Fruit fly (Drosophila melanogaster) Kc167 (cell line): ENCODE measurements around the gene CG31464.

ENCODE experiments used
- Myc ChIP-seq: fragments of >200 bp; optimal IDR thresholded peaks from 2 replicates; lab custom pipeline; 2017; ENCODE audit warnings: missing external identifiers
- h ChIP-seq: fragments of >200 bp; optimal IDR thresholded peaks from 3 replicates; lab custom pipeline; 2018; ENCODE audit warnings: missing external identifiers

DNA sequence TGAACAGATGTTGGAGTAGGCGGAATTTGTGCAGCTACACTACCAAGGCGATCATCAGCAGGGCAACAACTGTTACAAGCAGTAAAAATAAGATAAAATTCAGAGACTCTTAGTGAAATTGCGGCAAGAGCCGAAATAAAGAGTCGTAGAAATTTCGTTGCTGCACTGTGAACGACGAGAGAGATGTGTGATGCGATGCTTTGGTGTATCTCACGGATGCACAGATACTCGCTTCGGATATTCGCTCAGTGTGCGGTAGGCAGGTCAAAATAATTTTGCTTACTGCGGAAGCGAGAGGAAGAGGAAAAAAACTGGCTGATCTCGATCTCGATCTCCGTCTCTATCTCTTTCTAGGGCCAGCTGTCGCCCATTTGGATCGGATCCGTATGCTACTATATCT is 2.2 kb upstream of the CG31464 start:
- no peak for TF ChIP-seq Myc (lab: Kevin White, UChicago)
- no peak for TF ChIP-seq h (lab: Kevin White, UChicago)
